Worm (Caenorhabditis elegans) whole organism, L4 larva: ENCODE measurements around the gene ttr-23.
"Not testable (repeated sequence)": the region's sequence is repeated elsewhere in the genome, so short reads cannot be mapped to it uniquely, and the experiment has no call there.

Experiments
- F26F4.8 ChIP-seq: fragments of 200-800 bp; sonication (Bioruptor generic); conservative IDR thresholded peaks from 2 replicates; pipeline ENCODE4 v1.3.6; 2022; ENCODE audit warnings: missing genetic modification characterization, missing compliant biosample characterization
- T20F7.1 ChIP-seq: fragments of 200-800 bp; sonication (Bioruptor generic); optimal IDR thresholded peaks from 2 replicates; lab custom pipeline; 2018; ENCODE audit warnings: mild to moderate bottlenecking, missing genetic modification characterization, missing compliant biosample characterization
- Y48G9A.11 ChIP-seq: fragments of 200-800 bp; sonication (Bioruptor generic); IDR thresholded peaks from 2 replicates; pipeline ENCODE4 v1.3.6; 2022; ENCODE audit warnings: missing genetic modification reagents, missing genetic modification characterization, missing compliant biosample characterization
- Y5F2A.4 ChIP-seq: fragments of 200-800 bp; sonication (Bioruptor generic); optimal IDR thresholded peaks from 2 replicates; lab custom pipeline; 2018; ENCODE audit warnings: mild to moderate bottlenecking, missing genetic modification characterization, missing compliant biosample characterization
- aha-1 ChIP-seq: fragments of 150-350 bp; peaks from one replicate; lab custom pipeline; 2014; ENCODE audit warnings: missing biosample characterization, missing genetic modification characterization
- ama-1 ChIP-seq: fragments of 150-350 bp; optimal IDR thresholded peaks from 2 replicates; lab custom pipeline; 2014; ENCODE audit warnings: inconsistent platforms, mixed read lengths
- ceh-28 ChIP-seq: fragments of 150-350 bp; optimal IDR thresholded peaks from 2 replicates; lab custom pipeline; 2014; ENCODE audit warnings: missing biosample characterization, missing genetic modification reagents, missing genetic modification characterization
- ceh-32 ChIP-seq: sonication (generic microtip); optimal IDR thresholded peaks from 2 replicates; lab custom pipeline; 2016; ENCODE audit warnings: mild to moderate bottlenecking, missing genetic modification characterization, missing compliant biosample characterization; ENCODE audit not compliant: poor library complexity
- ceh-82 ChIP-seq: sonication (generic microtip); optimal IDR thresholded peaks from 2 replicates; lab custom pipeline; 2017; ENCODE audit warnings: missing biosample characterization, missing genetic modification characterization
- daf-16 ChIP-seq, 3 experiments: sonication (generic microtip); optimal IDR thresholded peaks; 2 replicates each; lab custom pipeline; 2016 to 2017; ENCODE audit warnings: missing genetic modification characterization in 3 of 3, missing genetic modification reagents in 3 of 3, mild to moderate bottlenecking in 2 of 3, missing compliant biosample characterization in 2 of 3, missing biosample characterization in 1 of 3, moderate library complexity in 1 of 3
- dmd-6 ChIP-seq: fragments of 200-800 bp; sonication (Bioruptor generic); IDR thresholded peaks from 2 replicates; pipeline ENCODE4 v1.3.6; 2022; ENCODE audit warnings: missing genetic modification reagents, missing genetic modification characterization, missing compliant biosample characterization
- dve-1 ChIP-seq: sonication (generic microtip); optimal IDR thresholded peaks from 2 replicates; lab custom pipeline; 2017; ENCODE audit warnings: antibody characterized with exemption, mild to moderate bottlenecking, missing genetic modification characterization, missing compliant biosample characterization; ENCODE audit not compliant: insufficient read depth
- gei-8 ChIP-seq: fragments of 200-800 bp; sonication (Bioruptor generic); optimal IDR thresholded peaks from 2 replicates; lab custom pipeline; 2018; ENCODE audit warnings: mild to moderate bottlenecking, missing genetic modification characterization, missing compliant biosample characterization
- hif-1 ChIP-seq, 2 experiments: sonication (generic microtip); optimal IDR thresholded peaks; 2 replicates each; lab custom pipeline; 2016 to 2017; ENCODE audit warnings: missing compliant biosample characterization in 2 of 2, missing genetic modification characterization in 2 of 2, missing genetic modification reagents in 2 of 2, missing genotype in 2 of 2, mild to moderate bottlenecking in 1 of 2
- hlh-11 ChIP-seq: fragments of 200-800 bp; sonication (Bioruptor generic); optimal IDR thresholded peaks from 2 replicates; lab custom pipeline; 2018; ENCODE audit warnings: mild to moderate bottlenecking, missing genetic modification characterization, missing compliant biosample characterization
- hlh-30 ChIP-seq: sonication (generic microtip); optimal IDR thresholded peaks from 2 replicates; lab custom pipeline; 2017; ENCODE audit warnings: antibody characterized with exemption, mild to moderate bottlenecking, missing genetic modification characterization, missing compliant biosample characterization; ENCODE audit not compliant: insufficient read depth
- lin-15B ChIP-seq: fragments of 150-350 bp; sonication (generic microtip); optimal IDR thresholded peaks from 3 replicates; lab custom pipeline; 2014; ENCODE audit warnings: missing biosample characterization, missing genetic modification characterization
- lin-29 ChIP-seq: fragments of 200-800 bp; sonication (Bioruptor generic); IDR thresholded peaks from 2 replicates; pipeline ENCODE4 v1.3.6; 2022; ENCODE audit warnings: missing genetic modification reagents, missing genetic modification characterization, missing compliant biosample characterization
- lin-39 ChIP-seq: fragments of 150-350 bp; optimal IDR thresholded peaks from 2 replicates; lab custom pipeline; 2014; ENCODE audit warnings: missing biosample characterization, missing genetic modification reagents, missing genetic modification characterization
- lir-3 ChIP-seq: sonication (generic microtip); optimal IDR thresholded peaks from 2 replicates; lab custom pipeline; 2016; ENCODE audit warnings: mild to moderate bottlenecking, missing genetic modification characterization, missing compliant biosample characterization
- mdl-1 ChIP-seq, 2 experiments: fragments of 150-350 bp in 1 of 2; sonication (generic microtip) in 1 of 2; optimal IDR thresholded peaks; 2 replicates each; lab custom pipeline; 2014 to 2017; ENCODE audit warnings: missing biosample characterization in 2 of 2, missing genetic modification characterization in 2 of 2
- nhr-102 ChIP-seq: sonication (generic microtip); optimal IDR thresholded peaks from 2 replicates; lab custom pipeline; 2016; ENCODE audit warnings: mild to moderate bottlenecking, missing genetic modification characterization, moderate library complexity, missing compliant biosample characterization
- nhr-237 ChIP-seq: sonication (generic microtip); optimal IDR thresholded peaks from 2 replicates; lab custom pipeline; 2017; ENCODE audit warnings: missing biosample characterization, missing genetic modification characterization
- nhr-28 ChIP-seq: fragments of 150-350 bp; optimal IDR thresholded peaks from 2 replicates; lab custom pipeline; 2014; ENCODE audit warnings: missing biosample characterization, missing genetic modification characterization
- nhr-42 ChIP-seq: fragments of 200-800 bp; sonication (Bioruptor generic); IDR thresholded peaks from 2 replicates; pipeline ENCODE4 v1.3.6; 2022; ENCODE audit warnings: missing genetic modification characterization, missing compliant biosample characterization
- nhr-48 ChIP-seq: sonication (generic microtip); optimal IDR thresholded peaks from 2 replicates; lab custom pipeline; 2016; ENCODE audit warnings: mild to moderate bottlenecking, missing genetic modification characterization, missing compliant biosample characterization
- nhr-77 ChIP-seq: fragments of 150-350 bp; optimal IDR thresholded peaks from 2 replicates; lab custom pipeline; 2014; ENCODE audit warnings: missing biosample characterization, missing genetic modification characterization
- pha-4 ChIP-seq, 2 experiments: fragments of 150-350 bp in 1 of 2; fragments of 200-800 bp in 1 of 2; sonication (Bioruptor generic) in 1 of 2; IDR thresholded peaks in 1 of 2; optimal IDR thresholded peaks in 1 of 2; 2 replicates each; pipeline versions ENCODE4 v1.3.6 to Lab custom; 2014 to 2022; ENCODE audit warnings: missing genetic modification characterization in 2 of 2, missing genetic modification reagents in 2 of 2, missing biosample characterization in 1 of 2, missing compliant biosample characterization in 1 of 2
- php-3 ChIP-seq: fragments of 200-800 bp; sonication (Bioruptor generic); IDR thresholded peaks from 2 replicates; pipeline ENCODE4 v1.3.6; 2022; ENCODE audit warnings: missing genetic modification reagents, missing genetic modification characterization, missing compliant biosample characterization
- snpc-4 ChIP-seq: fragments of 150-350 bp; optimal IDR thresholded peaks from 2 replicates; lab custom pipeline; 2014; ENCODE audit warnings: missing biosample characterization, missing genetic modification characterization
- tra-1 ChIP-seq: fragments of 200-800 bp; sonication (Bioruptor generic); IDR thresholded peaks from 2 replicates; pipeline ENCODE4 v1.3.6; 2022; ENCODE audit warnings: missing genetic modification reagents, missing genetic modification characterization, missing compliant biosample characterization
- unc-130 ChIP-seq: sonication (generic microtip); optimal IDR thresholded peaks from 2 replicates; lab custom pipeline; 2016; ENCODE audit warnings: missing genetic modification reagents, missing genetic modification characterization, missing compliant biosample characterization
- unc-62 ChIP-seq, 3 experiments: fragments of 150-350 bp in 1 of 3; sonication (generic microtip); optimal IDR thresholded peaks in 2 of 3; peaks in 1 of 3; 1 replicate in 1 of 3; 2 replicates in 2 of 3; lab custom pipeline; 2014 to 2017; ENCODE audit warnings: missing biosample characterization in 3 of 3, missing genetic modification characterization in 3 of 3, missing genetic modification reagents in 3 of 3, missing genotype in 1 of 3
- vab-7 ChIP-seq: fragments of 200-800 bp; sonication (Bioruptor generic); IDR thresholded peaks from 2 replicates; pipeline ENCODE4 v1.3.6; 2022; ENCODE audit warnings: missing genetic modification reagents, missing genetic modification characterization, missing compliant biosample characterization
- zfp-2 ChIP-seq: sonication (generic microtip); optimal IDR thresholded peaks from 2 replicates; lab custom pipeline; 2016; ENCODE audit warnings: mild to moderate bottlenecking, missing genetic modification characterization, missing compliant biosample characterization
- zip-2 ChIP-seq: fragments of 150-350 bp; optimal IDR thresholded peaks from 2 replicates; lab custom pipeline; 2014; ENCODE audit warnings: missing biosample characterization, missing genetic modification characterization
- ztf-11 ChIP-seq: fragments of 150-350 bp; optimal IDR thresholded peaks from 2 replicates; lab custom pipeline; 2014; ENCODE audit warnings: missing biosample characterization, missing genetic modification characterization
- ztf-7 ChIP-seq: fragments of 150-350 bp; optimal IDR thresholded peaks from 2 replicates; lab custom pipeline; 2014; ENCODE audit warnings: missing biosample characterization, missing genetic modification characterization

The ttr-23 gene

DNA sequence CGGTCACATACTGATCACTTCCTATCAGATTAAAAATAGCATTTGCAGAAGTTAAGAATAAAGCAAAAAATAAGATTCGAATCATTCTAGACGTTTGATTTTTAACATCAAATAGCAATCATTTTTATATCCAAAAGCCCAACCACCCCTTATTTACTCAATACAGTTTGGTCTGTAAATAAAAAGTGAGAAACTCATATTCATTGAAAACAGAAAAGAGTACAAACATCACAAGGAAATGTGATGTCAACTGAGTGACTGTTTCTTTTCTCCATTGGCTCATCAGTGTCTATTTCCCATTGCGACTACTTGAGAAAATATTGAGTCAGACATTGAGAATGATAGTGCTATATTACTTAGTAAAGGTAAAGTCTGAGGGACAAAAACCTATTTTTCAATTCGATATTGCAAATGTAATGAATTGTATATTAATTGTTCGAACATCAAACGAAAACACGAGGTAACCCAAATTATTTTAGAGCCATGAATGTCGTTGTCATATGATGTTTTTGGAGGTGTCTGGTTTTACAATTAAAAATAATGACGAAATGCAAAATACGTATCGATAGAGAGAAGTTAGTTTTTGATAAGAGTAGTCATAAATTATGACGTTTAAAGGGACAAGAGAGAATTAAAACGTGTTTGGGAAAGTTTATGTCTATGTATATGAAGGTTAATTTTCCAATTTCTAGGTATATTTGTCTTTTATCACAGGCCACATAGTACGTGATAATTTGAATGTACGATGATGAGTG is at the start of gene ttr-23:
ttr-23 (minus strand) TSS at position 87 of the 755 bp plus-strand sequence.
- no peak for TF ChIP-seq vab-7
- TF ChIP-seq nhr-28 (tag; lab: Kevin White, UChicago), result peak; percentile 49
- TF ChIP-seq unc-62 (GFP tag; optimal IDR thresholded peaks at IDR 0.05 in 1 of 2; lab: Kevin White, UChicago), result peak in 1 of 2 experiments; percentile 95
- TF ChIP-seq unc-62 (tag; optimal IDR thresholded peaks at IDR 0.05; lab: Kevin White, UChicago), result no peak
- TF ChIP-seq dmd-6, result 0 out of 2 replicates have a peak, but pooled peaks have one; percentile 18
- no peak for TF ChIP-seq nhr-42 (GFP tag; lab: Robert Waterston, UW)
- TF ChIP-seq php-3 (GFP tag; lab: Robert Waterston, UW), result peak; percentile 60
- TF ChIP-seq zfp-2, result no peak
- no peak for TF ChIP-seq unc-130 (GFP tag; lab: Kevin White, UChicago)
- TF ChIP-seq T20F7.1 (GFP tag; lab: Kevin White, UChicago), result peak; percentile 21
- peak; percentile 4 for TF ChIP-seq nhr-102 (tag; lab: Kevin White, UChicago)
- no peak for TF ChIP-seq pha-4 (GFP tag; IDR thresholded peaks at IDR 0.05; lab: Robert Waterston, UW)
- TF ChIP-seq pha-4 (tag; optimal IDR thresholded peaks at IDR 0.05; lab: Kevin White, UChicago), result no peak
- TF ChIP-seq ztf-7 (tag; lab: Kevin White, UChicago), result peak; percentile 72
- no peak for TF ChIP-seq snpc-4 (tag; lab: Kevin White, UChicago)
- TF ChIP-seq hlh-11, result peak; percentile 52
- TF ChIP-seq lin-39 (tag; lab: Kevin White, UChicago), result no peak
- TF ChIP-seq Y5F2A.4, result no peak
- no peak for TF ChIP-seq daf-16 (GFP tag; optimal IDR thresholded peaks at IDR 0.05; lab: Kevin White, UChicago)
- peak; percentile 50 for TF ChIP-seq daf-16 (tag; optimal IDR thresholded peaks at IDR 0.05; lab: Kevin White, UChicago)
- peak in 1 of 2 experiments; percentile 74 for TF ChIP-seq hif-1 (tag; optimal IDR thresholded peaks at IDR 0.05; lab: Kevin White, UChicago)
- no peak for TF ChIP-seq gei-8 (GFP tag; lab: Kevin White, UChicago)
- no peak for TF ChIP-seq nhr-237 (tag; lab: Kevin White, UChicago)
- peak; percentile 78 for TF ChIP-seq dve-1
- peak in 1 of 2 experiments; percentile 35 for TF ChIP-seq mdl-1 (tag; optimal IDR thresholded peaks at IDR 0.05; lab: Kevin White, UChicago)
- peak; percentile 37 for TF ChIP-seq aha-1
- TF ChIP-seq zip-2 (tag; lab: Kevin White, UChicago), result no peak
- peak; percentile 14 for TF ChIP-seq hlh-30 (tag; lab: Kevin White, UChicago)
- TF ChIP-seq Y48G9A.11 (GFP tag; lab: Robert Waterston, UW), result no peak
- TF ChIP-seq nhr-77 (tag; lab: Kevin White, UChicago), result peak; percentile 72

DNA sequence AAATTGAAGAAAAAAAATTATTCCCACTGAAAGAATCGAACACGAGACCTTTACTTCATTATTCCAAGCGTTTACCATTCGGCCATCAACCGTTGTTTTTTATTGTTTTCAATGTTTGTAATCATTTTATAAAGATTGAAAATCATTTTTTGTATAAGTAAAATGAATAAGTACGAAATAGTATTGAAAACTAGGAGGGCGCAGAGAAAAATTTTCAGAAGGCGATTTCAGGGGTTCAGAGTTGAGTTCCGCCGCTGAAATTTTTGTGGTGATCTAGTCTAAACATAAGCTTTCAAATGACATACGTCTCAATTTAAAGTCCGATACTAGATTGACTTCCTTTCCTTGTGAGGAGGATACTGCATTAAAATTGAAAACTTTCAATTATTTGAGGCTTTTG is 48.9 kb upstream of the ttr-23 start:
- TF ChIP-seq F26F4.8, result 0 out of 2 replicates have a peak, but pooled peaks have one; percentile 33
- peak; percentile 47; the same call in 1 of the 2 replicates for TF ChIP-seq pha-4 (GFP tag; IDR thresholded peaks at IDR 0.05; lab: Robert Waterston, UW)
- TF ChIP-seq pha-4 (tag; optimal IDR thresholded peaks at IDR 0.05; lab: Kevin White, UChicago), result not testable (repeated sequence)

DNA sequence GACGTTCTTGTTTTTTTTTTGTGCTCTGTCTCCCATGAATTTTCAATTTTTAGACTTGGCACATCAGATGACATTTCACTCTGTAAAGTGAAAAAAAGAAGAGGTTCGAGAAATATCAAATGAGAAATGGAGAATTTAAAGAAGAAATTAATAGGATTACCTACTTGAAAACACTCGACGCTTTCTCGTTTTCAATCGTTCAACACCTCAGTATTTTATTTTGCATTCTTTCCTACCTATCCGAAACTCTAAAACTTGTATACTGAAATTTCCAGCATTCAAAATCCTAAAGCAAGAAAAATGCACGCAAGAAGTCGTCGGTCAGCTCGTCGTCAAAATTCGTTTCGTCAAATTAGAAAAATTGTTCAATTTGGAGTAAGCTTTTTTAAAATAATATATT is 46.1 kb upstream of the ttr-23 start, which contains the start of gene kvs-2:
kvs-2 (plus strand) TSS at position 301 of the 400 bp plus-strand sequence.
- no peak for TF ChIP-seq nhr-48 (tag; lab: Kevin White, UChicago)
- TF ChIP-seq dve-1, result no peak
- no peak for TF ChIP-seq lir-3 (tag; lab: Kevin White, UChicago)
- TF ChIP-seq ama-1 (lab: Kevin White, UChicago), result no peak
- TF ChIP-seq ceh-28 (tag; lab: Kevin White, UChicago), result no peak
- no peak for TF ChIP-seq ceh-82 (tag; lab: Kevin White, UChicago)
- TF ChIP-seq ztf-11 (tag; lab: Kevin White, UChicago), result no peak
- TF ChIP-seq lin-15B (tag; lab: Kevin White, UChicago), result no peak
- TF ChIP-seq ceh-32 (tag; lab: Kevin White, UChicago), result no peak
- no peak for TF ChIP-seq unc-62 (GFP tag; optimal IDR thresholded peaks at IDR 0.05 in 1 of 2; lab: Kevin White, UChicago)
- TF ChIP-seq unc-62 (tag; optimal IDR thresholded peaks at IDR 0.05; lab: Kevin White, UChicago), result no peak
- no peak for TF ChIP-seq lin-29
- no peak for TF ChIP-seq tra-1 (GFP tag; lab: Robert Waterston, UW)
